Worm (Caenorhabditis elegans) whole organism, L2 larva: ENCODE measurements around the gene C40A11.3.

ENCODE experiments used
- C34F6.9 ChIP-seq: fragments of 150-350 bp; optimal IDR thresholded peaks from 2 replicates; lab custom pipeline; 2014; ENCODE audit warnings: missing biosample characterization, missing genetic modification characterization
- F13H6.1 ChIP-seq: sonication (generic microtip); optimal IDR thresholded peaks from 2 replicates; lab custom pipeline; 2016; ENCODE audit warnings: missing genetic modification characterization, missing compliant biosample characterization
- R02D3.7 ChIP-seq: fragments of 150-350 bp; optimal IDR thresholded peaks from 2 replicates; lab custom pipeline; 2014; ENCODE audit warnings: missing biosample characterization, missing genetic modification characterization
- Y55F3AM.14 ChIP-seq: fragments of 200-800 bp; sonication (Bioruptor generic); optimal IDR thresholded peaks from 2 replicates; lab custom pipeline; 2018; ENCODE audit warnings: mild to moderate bottlenecking, missing genetic modification characterization, missing compliant biosample characterization
- ceh-16 ChIP-seq: fragments of 150-350 bp; optimal IDR thresholded peaks from 2 replicates; lab custom pipeline; 2014; ENCODE audit warnings: missing biosample characterization, missing genetic modification characterization
- ceh-82 ChIP-seq: fragments of 150-350 bp; optimal IDR thresholded peaks from 2 replicates; lab custom pipeline; 2014; ENCODE audit warnings: missing biosample characterization, missing genetic modification characterization
- crh-2 ChIP-seq: sonication (generic microtip); optimal IDR thresholded peaks from 2 replicates; lab custom pipeline; 2017; ENCODE audit warnings: missing biosample characterization, missing genetic modification characterization
- dmd-4 ChIP-seq: sonication (generic microtip); optimal IDR thresholded peaks from 2 replicates; lab custom pipeline; 2017; ENCODE audit warnings: missing biosample characterization, missing genetic modification characterization
- egl-27 ChIP-seq: sonication (generic microtip); optimal IDR thresholded peaks from 3 replicates; lab custom pipeline; 2017; ENCODE audit warnings: missing biosample characterization, missing genetic modification reagents, missing genetic modification characterization
- elt-1 ChIP-seq: fragments of 150-350 bp; optimal IDR thresholded peaks from 2 replicates; lab custom pipeline; 2014; ENCODE audit warnings: missing biosample characterization, missing genetic modification characterization
- elt-3 ChIP-seq: sonication (generic microtip); optimal IDR thresholded peaks from 2 replicates; lab custom pipeline; 2017; ENCODE audit warnings: missing biosample characterization, missing genetic modification characterization
- fos-1 ChIP-seq: fragments of 150-350 bp; optimal IDR thresholded peaks from 2 replicates; lab custom pipeline; 2014; ENCODE audit warnings: missing biosample characterization, missing genetic modification characterization
- gmeb-1 ChIP-seq: fragments of 150-350 bp; optimal IDR thresholded peaks from 2 replicates; lab custom pipeline; 2014; ENCODE audit warnings: missing biosample characterization, missing genetic modification characterization
- lin-11 ChIP-seq: fragments of 150-350 bp; sonication (generic microtip); optimal IDR thresholded peaks from 2 replicates; lab custom pipeline; 2014; ENCODE audit warnings: missing biosample characterization, missing genetic modification characterization, inconsistent platforms, mixed read lengths
- lin-13 ChIP-seq: fragments of 150-350 bp; optimal IDR thresholded peaks from 2 replicates; lab custom pipeline; 2014; ENCODE audit warnings: missing biosample characterization, missing genetic modification reagents, missing genetic modification characterization
- lin-39 ChIP-seq: fragments of 150-350 bp; optimal IDR thresholded peaks from 2 replicates; lab custom pipeline; 2014; ENCODE audit warnings: missing biosample characterization, missing genetic modification reagents, missing genetic modification characterization
- mab-5 ChIP-seq: fragments of 150-350 bp; optimal IDR thresholded peaks from 2 replicates; lab custom pipeline; 2014; ENCODE audit warnings: missing biosample characterization, missing genetic modification characterization
- mbf-1 ChIP-seq: sonication (generic microtip); optimal IDR thresholded peaks from 2 replicates; lab custom pipeline; 2017; ENCODE audit warnings: missing biosample characterization, missing genetic modification characterization
- nhr-10 ChIP-seq: sonication (generic microtip); optimal IDR thresholded peaks from 2 replicates; lab custom pipeline; 2017; ENCODE audit warnings: missing biosample characterization, missing genetic modification characterization
- nhr-11 ChIP-seq: fragments of 150-350 bp; optimal IDR thresholded peaks from 2 replicates; lab custom pipeline; 2014; ENCODE audit warnings: missing biosample characterization, missing genetic modification characterization
- nhr-21 ChIP-seq: fragments of 150-350 bp; optimal IDR thresholded peaks from 2 replicates; lab custom pipeline; 2014; ENCODE audit warnings: missing biosample characterization, missing genetic modification characterization
- nhr-23 ChIP-seq: fragments of 150-350 bp; optimal IDR thresholded peaks from 2 replicates; lab custom pipeline; 2014; ENCODE audit warnings: missing biosample characterization, missing genetic modification reagents, missing genetic modification characterization
- nhr-25 ChIP-seq: fragments of 150-350 bp; sonication (generic microtip); optimal IDR thresholded peaks from 3 replicates; lab custom pipeline; 2014; ENCODE audit warnings: missing biosample characterization, missing genetic modification characterization
- nhr-6 ChIP-seq: fragments of 150-350 bp; optimal IDR thresholded peaks from 2 replicates; lab custom pipeline; 2014; ENCODE audit warnings: missing biosample characterization, missing genetic modification characterization
- peb-1 ChIP-seq: fragments of 150-350 bp; optimal IDR thresholded peaks from 2 replicates; lab custom pipeline; 2014; ENCODE audit warnings: missing biosample characterization, missing genetic modification characterization
- sem-4 ChIP-seq: fragments of 150-350 bp; optimal IDR thresholded peaks from 2 replicates; lab custom pipeline; 2014; ENCODE audit warnings: missing biosample characterization, missing genetic modification reagents, missing genetic modification characterization
- skn-1 ChIP-seq: sonication (generic microtip); optimal IDR thresholded peaks from 2 replicates; lab custom pipeline; 2017; ENCODE audit warnings: missing biosample characterization, missing genetic modification characterization
- sma-9 ChIP-seq, 2 experiments: fragments of 150-350 bp in 1 of 2; sonication (generic microtip) in 1 of 2; optimal IDR thresholded peaks; 2 replicates each; lab custom pipeline; 2014 to 2016; ENCODE audit warnings: missing genetic modification characterization in 2 of 2, mild to moderate bottlenecking in 1 of 2, missing biosample characterization in 1 of 2, missing compliant biosample characterization in 1 of 2, missing genetic modification reagents in 1 of 2, moderate library complexity in 1 of 2
- snpc-4 ChIP-seq: fragments of 150-350 bp; optimal IDR thresholded peaks from 2 replicates; lab custom pipeline; 2014; ENCODE audit warnings: missing biosample characterization, missing genetic modification characterization
- unc-39 ChIP-seq: fragments of 150-350 bp; optimal IDR thresholded peaks from 2 replicates; lab custom pipeline; 2014; ENCODE audit warnings: missing biosample characterization, missing genetic modification characterization
- unc-55 ChIP-seq: fragments of 150-350 bp; sonication (generic microtip); optimal IDR thresholded peaks from 3 replicates; lab custom pipeline; 2014; ENCODE audit warnings: missing biosample characterization, missing genetic modification reagents, missing genetic modification characterization
- unc-62 ChIP-seq: fragments of 150-350 bp; optimal IDR thresholded peaks from 2 replicates; lab custom pipeline; 2014; ENCODE audit warnings: missing biosample characterization, missing genetic modification reagents, missing genetic modification characterization
- zag-1 ChIP-seq: fragments of 150-350 bp; optimal IDR thresholded peaks from 2 replicates; lab custom pipeline; 2014; ENCODE audit warnings: missing biosample characterization, missing genetic modification characterization
- ztf-1 ChIP-seq: fragments of 200-800 bp; sonication (Bioruptor generic); conservative IDR thresholded peaks from 2 replicates; pipeline ENCODE4 v1.3.6; 2022; ENCODE audit warnings: missing genetic modification characterization, missing compliant biosample characterization
- ztf-11 ChIP-seq: sonication (generic microtip); optimal IDR thresholded peaks from 2 replicates; lab custom pipeline; 2017; ENCODE audit warnings: missing biosample characterization, missing genetic modification characterization

C40A11.3 gene

ce11 chrII:2166376-2166775 lies 25.5 kb downstream of the C40A11.3 start, which contains the start of gene C33C12.4:
TSS of gene C33C12.4 (minus strand) at chrII:2166476.
- no peak for TF ChIP-seq zag-1
- no peak for TF ChIP-seq gmeb-1
- no peak for TF ChIP-seq mbf-1
- TF ChIP-seq dmd-4, result no peak
- TF ChIP-seq snpc-4 (tag; lab: Kevin White, UChicago), result no peak
- no peak for TF ChIP-seq Y55F3AM.14
- TF ChIP-seq unc-55 (GFP tag; lab: Kevin White, UChicago), result no peak
- TF ChIP-seq nhr-11, result no peak
- TF ChIP-seq C34F6.9 (tag; lab: Kevin White, UChicago), result no peak
- no peak for TF ChIP-seq lin-11 (tag; lab: Kevin White, UChicago)
- TF ChIP-seq R02D3.7 (tag; lab: Kevin White, UChicago), result no peak
- no peak for TF ChIP-seq ceh-16 (tag; lab: Kevin White, UChicago)
- TF ChIP-seq nhr-21 (tag; lab: Kevin White, UChicago), result no peak
- TF ChIP-seq peb-1, result no peak

- TF ChIP-seq unc-55 (GFP tag; lab: Kevin White, UChicago) (no peak), elt-1 (tag; lab: Kevin White, UChicago) (no peak), sem-4 (tag; lab: Kevin White, UChicago) (no peak), egl-27 (tag; lab: Kevin White, UChicago) (no peak), skn-1 (tag; lab: Kevin White, UChicago) (no peak), ztf-1 (GFP tag; lab: Robert Waterston, UW) (no peak), fos-1 (tag; lab: Kevin White, UChicago) (no peak), nhr-6 (tag; lab: Kevin White, UChicago) (no peak), nhr-10 (tag; lab: Kevin White, UChicago) (no peak), elt-3 (tag; lab: Kevin White, UChicago) (no peak), zag-1 (no peak), C34F6.9 (tag; lab: Kevin White, UChicago) (no peak), ceh-82 (no peak), dmd-4 (no peak), nhr-25 (no peak), ceh-16 (tag; lab: Kevin White, UChicago) (no peak)
Measured at ce11 chrII:2168374-2168773, 27.5 kb downstream of the C40A11.3 start, which contains the start of gene fbxb-38. TSS of gene fbxb-38 (minus strand) at chrII:2168763.

ce11 chrII:2170085-2170484 lies 29.2 kb downstream of the C40A11.3 start, which contains the start of gene C33C12.12:
TSS of gene C33C12.12 (minus strand) at chrII:2170185.
- TF ChIP-seq ceh-82 (no peak), skn-1 (tag; lab: Kevin White, UChicago) (no peak), unc-62 (GFP tag; lab: Kevin White, UChicago) (no peak), ztf-11 (no peak), nhr-23 (tag; lab: Kevin White, UChicago) (no peak), nhr-6 (tag; lab: Kevin White, UChicago) (no peak), zag-1 (no peak), C34F6.9 (tag; lab: Kevin White, UChicago) (no peak), dmd-4 (no peak), lin-13 (GFP tag; lab: Kevin White, UChicago) (no peak)

- no peak for TF ChIP-seq F13H6.1 (tag; lab: Kevin White, UChicago)
- TF ChIP-seq unc-39 (tag; lab: Kevin White, UChicago), result no peak
- no peak for TF ChIP-seq peb-1
- TF ChIP-seq, all 48 proteins: peak for 0
Measured at ce11 chrII:2175367-2175766, 34.5 kb downstream of the C40A11.3 start, which contains the start of gene C33C12.7. TSS of gene C33C12.7 (minus strand) at chrII:2175467.

ce11 chrII:2176688-2177087 lies 35.8 kb downstream of the C40A11.3 start, which contains the start of gene gba-1:
TSS of gene gba-1 (plus strand) at chrII:2176741.
- peak; percentile 30 for TF ChIP-seq fos-1 (tag; lab: Kevin White, UChicago)
- peak; percentile 10 for TF ChIP-seq crh-2 (tag; lab: Kevin White, UChicago)
- no peak for TF ChIP-seq ceh-82
- no peak for TF ChIP-seq unc-62 (GFP tag; lab: Kevin White, UChicago)
- TF ChIP-seq Y55F3AM.14, result no peak

ce11 chrII:2177735-2178134 lies 36.8 kb downstream of the C40A11.3 start:
- TF ChIP-seq mab-5, result no peak
- TF ChIP-seq lin-11 (tag; lab: Kevin White, UChicago), result no peak
- no peak for TF ChIP-seq lin-39 (tag; lab: Kevin White, UChicago)
- TF ChIP-seq nhr-10 (tag; lab: Kevin White, UChicago), result no peak
- TF ChIP-seq ztf-1 (GFP tag; lab: Robert Waterston, UW), result no peak
- no peak for TF ChIP-seq sma-9 (GFP tag; optimal IDR thresholded peaks at IDR 0.05; lab: Kevin White, UChicago)
- TF ChIP-seq sma-9 (tag; optimal IDR thresholded peaks at IDR 0.05; lab: Kevin White, UChicago), result no peak
- TF ChIP-seq F13H6.1 (tag; lab: Kevin White, UChicago), result no peak
- TF ChIP-seq fos-1 (tag; lab: Kevin White, UChicago), result no peak
- no peak for TF ChIP-seq C34F6.9 (tag; lab: Kevin White, UChicago)
